Worm (Caenorhabditis elegans) whole organism, L4/young adult: ENCODE data around the gene cng-1.
A peak's percentile ranks its signal among the peaks of the same experiment; 100 is the strongest.
"Not testable (repeated sequence)": the region's sequence is repeated elsewhere in the genome, so short reads cannot be mapped to it uniquely, and the experiment has no call there.

ENCODE experiments used
- W03F9.2 ChIP-seq: fragments of 150-350 bp; optimal IDR thresholded peaks from 2 replicates; lab custom pipeline; 2014; ENCODE audit warnings: missing biosample characterization, missing genetic modification characterization
- dao-5 ChIP-seq: sonication (generic microtip); optimal IDR thresholded peaks from 2 replicates; lab custom pipeline; 2016; ENCODE audit warnings: missing genotype, missing genetic modification characterization, moderate library complexity, missing compliant biosample characterization
- him-1 ChIP-seq: sonication (generic microtip); optimal IDR thresholded peaks from 2 replicates; lab custom pipeline; 2016; ENCODE audit warnings: missing genotype, missing genetic modification reagents, missing genetic modification characterization, missing compliant biosample characterization

The cng-1 gene

DNA sequence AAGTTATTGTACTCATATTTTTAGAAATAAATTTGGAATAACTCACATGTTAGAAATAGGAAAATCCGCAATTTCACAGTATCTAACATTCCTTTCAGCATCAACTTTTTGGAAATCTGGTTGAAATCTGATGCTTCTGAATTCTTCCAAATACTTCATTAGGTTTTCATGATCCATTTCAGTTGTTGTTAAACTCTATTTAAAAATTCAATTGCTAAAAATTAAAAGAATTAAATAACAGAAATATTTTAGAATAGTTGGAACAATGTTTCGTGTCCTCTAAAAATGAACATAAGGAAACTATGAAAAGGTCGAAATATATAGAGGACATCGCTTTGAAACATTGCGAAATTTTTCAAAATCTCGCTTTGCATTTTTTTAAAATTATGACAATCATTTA lies at the start of gene cng-1:
TSS of gene cng-1 (minus strand) at position 101 of the 400 bp plus-strand sequence.
- not testable (repeated sequence) for TF ChIP-seq W03F9.2, dao-5, him-1 (tag; lab: Kevin White, UChicago)

ce11 chrV:15078560-15078959 lies 47.3 kb upstream of the cng-1 start:
- TF ChIP-seq him-1 (tag; lab: Kevin White, UChicago) (no peak), dao-5 (tag; lab: Kevin White, UChicago) (no peak), W03F9.2 (tag; lab: Kevin White, UChicago) (no peak)

DNA sequence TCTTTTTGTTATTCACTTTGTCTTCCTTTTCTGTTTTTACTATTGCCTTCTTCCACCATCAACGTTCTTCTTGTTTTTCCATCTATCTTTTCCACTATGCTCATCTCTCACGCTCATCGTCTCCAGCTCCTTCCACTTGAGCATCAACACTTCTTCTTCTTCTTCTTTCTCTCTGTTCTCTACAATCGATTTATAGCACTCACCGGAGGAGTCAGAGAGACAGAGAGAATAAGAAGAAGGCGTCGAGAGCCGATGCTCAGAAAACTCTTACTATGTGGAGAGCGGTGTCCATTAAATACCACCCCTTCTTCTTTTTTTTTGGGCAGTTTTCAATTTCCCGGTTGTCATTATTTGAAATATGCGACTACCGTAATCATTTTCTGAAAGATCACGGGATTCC lies 43.6 kb upstream of the cng-1 start:
- TF ChIP-seq him-1 (tag; lab: Kevin White, UChicago) (peak; percentile 3), W03F9.2 (tag; lab: Kevin White, UChicago) (no peak)

ce11 chrV:15072738-15073137 lies 41.5 kb upstream of the cng-1 start:
- TF ChIP-seq dao-5 (tag; lab: Kevin White, UChicago) (no peak), him-1 (tag; lab: Kevin White, UChicago) (no peak), W03F9.2 (tag; lab: Kevin White, UChicago) (no peak)

- peak; percentile 68 for TF ChIP-seq him-1 (tag; lab: Kevin White, UChicago)
- no peak for TF ChIP-seq W03F9.2 (tag; lab: Kevin White, UChicago)
- TF ChIP-seq dao-5 (tag; lab: Kevin White, UChicago) = no peak
Measured at ce11 chrV:15071015-15071810, 39.9 kb upstream of the cng-1 start, which contains the start of gene unc-76. unc-76 (plus strand) TSS chrV:15071760.

DNA sequence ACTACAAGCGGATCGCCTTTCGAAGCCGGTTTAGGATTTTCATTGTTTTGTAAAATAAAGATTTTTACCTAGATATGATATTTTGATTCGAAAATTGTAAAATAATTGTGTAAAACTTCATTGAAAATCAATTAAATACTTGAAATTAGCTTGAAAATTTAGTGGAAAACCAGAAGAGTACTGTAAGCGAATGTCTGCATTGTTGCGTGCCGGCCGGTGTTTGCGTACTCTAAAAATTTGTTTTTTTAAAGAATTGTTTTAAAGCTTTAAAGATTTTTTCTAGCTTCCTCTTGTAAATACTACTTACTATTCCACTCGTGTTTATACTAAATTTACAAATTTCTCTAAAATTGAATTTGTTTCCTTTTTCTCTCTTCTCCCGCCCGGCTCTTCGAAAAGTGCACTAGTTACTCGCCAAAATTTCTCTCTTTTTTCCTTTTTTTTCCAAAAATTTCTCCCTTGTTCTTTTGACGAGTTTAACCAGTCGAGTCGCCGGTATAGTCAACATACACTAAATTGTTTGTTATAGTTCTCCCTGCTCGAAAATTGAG lies 38.2 kb upstream of the cng-1 start:
- TF ChIP-seq dao-5 (tag; lab: Kevin White, UChicago) (no peak), him-1 (tag; lab: Kevin White, UChicago) (no peak), W03F9.2 (tag; lab: Kevin White, UChicago) (no peak)

DNA sequence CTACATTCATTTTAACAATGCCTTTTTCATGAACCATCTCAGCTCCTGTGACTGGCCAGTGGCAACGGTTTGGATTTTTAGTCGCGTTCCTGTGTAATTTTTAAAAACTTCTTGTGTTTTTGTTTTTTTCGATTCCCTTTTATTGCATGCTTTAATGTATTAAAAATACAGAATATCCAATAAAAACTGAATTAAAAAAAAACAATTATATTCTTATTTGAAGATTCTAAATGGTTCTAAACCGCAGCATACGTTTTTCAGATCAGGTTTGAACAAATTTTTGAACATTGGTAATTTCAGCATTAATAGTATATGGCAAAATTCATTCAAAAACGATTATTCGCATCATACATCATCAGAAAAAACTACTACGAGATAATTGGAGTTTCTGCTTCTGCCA lies 37.1 kb upstream of the cng-1 start, which contains the start of gene dnj-3:
TSS of gene dnj-3 (plus strand) at position 301 of the 400 bp plus-strand sequence.
- TF ChIP-seq him-1 (tag; lab: Kevin White, UChicago) (no peak), W03F9.2 (tag; lab: Kevin White, UChicago) (no peak), dao-5 (tag; lab: Kevin White, UChicago) (no peak)

ce11 chrV:15067165-15067564 lies 35.9 kb upstream of the cng-1 start, which contains the start of gene C25D7.10:
C25D7.10 (plus strand) TSS chrV:15067465.
- TF ChIP-seq W03F9.2 (tag; lab: Kevin White, UChicago) = no peak
- no peak for TF ChIP-seq dao-5 (tag; lab: Kevin White, UChicago)
- no peak for TF ChIP-seq him-1 (tag; lab: Kevin White, UChicago)

- TF ChIP-seq him-1 (tag; lab: Kevin White, UChicago) (no peak), dao-5 (tag; lab: Kevin White, UChicago) (no peak), W03F9.2 (tag; lab: Kevin White, UChicago) (no peak)
Measured at ce11 chrV:15065837-15066348, 34.6 kb upstream of the cng-1 start, which contains the start of gene otub-1. otub-1 (plus strand) TSS chrV:15066298.

DNA sequence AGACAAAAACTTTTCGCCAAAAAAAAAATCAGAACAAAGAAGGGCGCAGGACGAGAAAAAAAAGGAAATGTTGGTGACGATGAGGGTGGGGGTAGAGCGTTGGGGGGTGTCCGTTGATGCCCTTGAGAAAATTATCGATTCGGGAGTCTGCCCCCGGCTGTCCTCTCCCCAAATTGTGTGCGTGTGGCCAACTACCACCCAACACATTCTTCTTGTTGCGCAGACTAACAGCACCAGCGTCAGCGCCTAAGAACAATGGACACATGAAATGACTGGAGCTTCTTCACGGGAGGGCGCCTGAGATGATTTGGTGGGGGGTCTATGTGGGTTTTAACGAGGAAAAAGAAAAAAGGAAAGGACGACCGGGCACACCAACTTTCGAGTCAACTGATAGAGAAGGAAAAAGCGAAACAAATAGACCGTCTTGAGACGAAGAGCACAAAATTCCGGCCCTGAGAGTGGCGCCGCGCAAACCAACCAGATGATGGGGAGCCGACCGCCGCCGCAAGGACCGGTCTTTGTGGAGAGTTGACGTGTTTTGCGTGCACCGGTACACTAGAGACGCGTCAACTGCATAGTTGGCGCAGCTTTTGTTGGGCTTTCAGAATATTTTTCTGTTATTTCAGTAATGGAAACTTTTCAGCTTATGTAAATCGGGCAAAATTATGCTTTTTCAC lies 33.9 kb upstream of the cng-1 start, which contains the start of gene C25D7.9:
TSS of gene C25D7.9 (plus strand) at position 68 of the 677 bp plus-strand sequence.
- TF ChIP-seq W03F9.2 (tag; lab: Kevin White, UChicago) (no peak), him-1 (tag; lab: Kevin White, UChicago) (no peak), dao-5 (tag; lab: Kevin White, UChicago) (no peak)

DNA sequence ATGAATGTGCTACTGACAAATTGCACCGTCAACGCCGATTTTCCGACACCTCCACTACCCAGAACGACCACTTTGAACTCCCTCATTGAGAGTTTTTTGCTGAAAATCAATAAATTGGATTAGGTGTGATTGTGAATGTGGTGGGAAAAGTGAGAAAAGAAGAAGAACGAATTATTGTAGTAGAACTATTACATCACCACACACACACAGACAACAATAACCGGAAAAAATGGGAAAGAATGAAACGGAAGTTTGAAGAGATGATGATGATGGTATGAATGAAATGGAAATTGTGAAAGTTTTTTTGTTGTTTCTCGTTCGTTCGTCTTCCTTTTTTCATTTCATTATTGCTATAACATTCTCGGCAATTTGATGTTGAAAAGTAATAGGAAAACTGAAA lies 32.7 kb upstream of the cng-1 start, which contains the start of gene rap-2:
TSS of gene rap-2 (minus strand) at position 101 of the 400 bp plus-strand sequence.
- TF ChIP-seq him-1 (tag; lab: Kevin White, UChicago) (no peak), dao-5 (tag; lab: Kevin White, UChicago) (no peak), W03F9.2 (tag; lab: Kevin White, UChicago) (no peak)

ce11 chrV:15060595-15060994 lies 29.3 kb upstream of the cng-1 start:
- TF ChIP-seq him-1 (tag; lab: Kevin White, UChicago) (no peak), dao-5 (tag; lab: Kevin White, UChicago) (no peak), W03F9.2 (tag; lab: Kevin White, UChicago) (no peak)
